Fruit fly (Drosophila melanogaster) S2 (cell line): Measurements from ENCODE around the gene CG13898.

Experiments used
- CG8478 ChIP-seq: fragments of >200 bp; optimal IDR thresholded peaks from 2 replicates; lab custom pipeline; 2018
- CTCF ChIP-seq, 2 experiments: fragments of >200 bp; optimal IDR thresholded peaks; 2 replicates each; lab custom pipeline; 2018

- TF ChIP-seq CG8478 (lab: Kevin White, UChicago), result no peak
- TF ChIP-seq CTCF (optimal IDR thresholded peaks at IDR 0.05; lab: Kevin White, UChicago), result no peak
Measured at dm6 chr3L:754612-755011, 49.2 kb downstream of the CG13898 start.
